Worm (Caenorhabditis elegans): Measurements from ENCODE around the gene srx-29.
"Not testable (repeated sequence)": the region's sequence is repeated elsewhere in the genome, so short reads cannot be mapped to it uniquely, and the experiment has no call there.

Gene srx-29

DNA sequence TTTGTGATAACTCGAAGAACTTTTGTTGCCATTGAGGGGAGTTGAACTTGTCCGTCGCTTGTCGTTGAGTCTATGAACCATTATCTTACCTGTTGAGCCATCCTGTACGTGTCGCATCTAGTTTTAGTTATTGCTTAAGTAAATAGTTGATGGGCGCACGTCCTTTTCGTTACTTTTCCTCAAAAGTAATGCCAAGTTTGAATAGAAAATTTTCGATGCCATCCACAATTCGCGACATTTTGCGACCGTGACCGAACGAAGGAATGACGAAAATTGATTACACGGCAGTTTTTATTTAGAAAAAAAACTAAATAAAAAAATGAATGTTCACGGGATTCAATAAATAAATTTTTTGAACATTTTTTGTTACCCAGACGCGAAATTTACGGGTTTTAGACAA lies 29.8 kb downstream of the srx-29 start, which contains the start of gene F53E4.1:
TSS of gene F53E4.1 (minus strand) at position 101 of the 400 bp plus-strand sequence.
- not testable (repeated sequence) for TF ChIP-seq ztf-11 (tag; optimal IDR thresholded peaks at IDR 0.05); sem-2 (GFP tag; optimal IDR thresholded peaks at IDR 0.05); nhr-12 (tag; optimal IDR thresholded peaks at IDR 0.05)

DNA sequence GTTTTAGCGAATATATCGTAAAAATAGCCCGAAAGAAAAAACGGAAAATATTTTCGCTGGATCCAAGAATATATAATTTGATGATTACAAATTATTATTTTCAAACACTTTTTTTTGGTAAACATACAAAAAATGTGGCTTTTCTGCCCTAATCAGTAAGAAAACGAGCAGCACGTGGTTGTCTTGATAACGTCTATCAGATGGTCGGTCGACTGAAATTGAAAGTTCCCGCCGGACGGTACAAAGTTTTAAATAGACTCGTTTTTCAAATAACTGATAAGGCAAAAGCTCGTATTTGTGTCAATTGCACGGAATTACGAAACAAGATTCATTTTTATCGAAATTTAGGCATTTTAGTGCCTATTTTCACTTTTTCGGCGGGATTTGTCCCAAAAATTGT lies 31.3 kb downstream of the srx-29 start:
- TF ChIP-seq unc-120 (tag; optimal IDR thresholded peaks at IDR 0.05; ENCODE audit: poor library complexity, severe bottlenecking), result no peak
- TF ChIP-seq elt-3 (tag; optimal IDR thresholded peaks at IDR 0.05), result no peak
- no peak for TF ChIP-seq nhr-28 (tag; optimal IDR thresholded peaks at IDR 0.05)
- TF ChIP-seq tbx-8 (GFP tag; optimal IDR thresholded peaks at IDR 0.05), result no peak
- TF ChIP-seq ceh-43 (GFP tag; optimal IDR thresholded peaks at IDR 0.05), result no peak

ce11 chrV:15664053-15664661 lies 33.8 kb downstream of the srx-29 start:
- TF ChIP-seq elt-1 (tag; optimal IDR thresholded peaks at IDR 0.05; ENCODE audit: borderline replicate concordance, insufficient read depth) (peak; percentile 68), unc-39 (tag; optimal IDR thresholded peaks at IDR 0.05) (no peak), mab-5 (tag; optimal IDR thresholded peaks at IDR 0.05) (no peak), hlh-1 (tag; optimal IDR thresholded peaks at IDR 0.05) (peak; percentile 9), unc-62 (GFP tag; optimal IDR thresholded peaks at IDR 0.05) (peak; percentile 68)

ce11 chrV:15661580-15661979 lies 36.4 kb downstream of the srx-29 start:
- no peak for TF ChIP-seq nhr-237 (tag; optimal IDR thresholded peaks at IDR 0.05)
- no peak for TF ChIP-seq pha-4 (tag; optimal IDR thresholded peaks at IDR 0.05)
- no peak for TF ChIP-seq M03D4.4 (tag; optimal IDR thresholded peaks at IDR 0.05)
- TF ChIP-seq nhr-12 (tag; optimal IDR thresholded peaks at IDR 0.05), result no peak
- TF ChIP-seq mep-1 (tag; optimal IDR thresholded peaks at IDR 0.05), result no peak
- TF ChIP-seq ceh-43 (GFP tag; optimal IDR thresholded peaks at IDR 0.05), result no peak
- no peak for TF ChIP-seq nhr-76 (tag; optimal IDR thresholded peaks at IDR 0.05)
- no peak for TF ChIP-seq ham-2 (GFP tag; optimal IDR thresholded peaks at IDR 0.05)
- TF ChIP-seq unc-39 (tag; optimal IDR thresholded peaks at IDR 0.05), result no peak
- no peak for TF ChIP-seq ceh-39 (tag; optimal IDR thresholded peaks at IDR 0.05)
- TF ChIP-seq nhr-28 (tag; optimal IDR thresholded peaks at IDR 0.05), result no peak

DNA sequence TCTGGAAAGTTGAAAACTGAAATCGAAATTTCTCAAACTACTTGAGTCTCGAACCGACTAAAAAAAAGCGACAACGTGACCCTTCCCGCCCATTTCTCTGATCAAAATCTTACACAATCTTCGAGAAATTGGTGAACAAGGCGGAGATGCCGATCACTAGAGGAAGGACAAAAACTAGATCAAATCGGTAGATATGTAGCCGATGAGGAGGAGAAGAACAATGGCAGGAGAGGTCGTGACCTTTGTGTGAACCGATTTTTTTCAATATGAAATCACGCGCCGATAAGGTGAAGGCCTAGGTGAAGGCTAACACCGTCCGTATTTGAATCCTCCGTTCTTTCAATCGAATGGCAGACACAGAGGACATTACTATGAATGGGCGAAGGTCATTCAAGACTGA lies 37.0 kb downstream of the srx-29 start:
- TF ChIP-seq elt-1 (tag; optimal IDR thresholded peaks at IDR 0.05; ENCODE audit: borderline replicate concordance, insufficient read depth) (peak; percentile 94), ceh-83 (GFP tag; optimal IDR thresholded peaks at IDR 0.05) (no peak), elt-3 (tag; optimal IDR thresholded peaks at IDR 0.05) (no peak), nhr-76 (tag; optimal IDR thresholded peaks at IDR 0.05) (no peak), ham-2 (GFP tag; optimal IDR thresholded peaks at IDR 0.05) (peak; percentile 43), hlh-1 (tag; optimal IDR thresholded peaks at IDR 0.05) (no peak), bed-3 (GFP tag; optimal IDR thresholded peaks at IDR 0.05) (no peak)

- peak; percentile 91 for TF ChIP-seq hlh-1 (tag; optimal IDR thresholded peaks at IDR 0.05)
- TF ChIP-seq tbx-8 (GFP tag; optimal IDR thresholded peaks at IDR 0.05), result no peak
- no peak for TF ChIP-seq zip-8 (tag; optimal IDR thresholded peaks at IDR 0.05)
These were observed 39.5 kb downstream of the srx-29 start for ce11 chrV:15658262-15659060.

DNA sequence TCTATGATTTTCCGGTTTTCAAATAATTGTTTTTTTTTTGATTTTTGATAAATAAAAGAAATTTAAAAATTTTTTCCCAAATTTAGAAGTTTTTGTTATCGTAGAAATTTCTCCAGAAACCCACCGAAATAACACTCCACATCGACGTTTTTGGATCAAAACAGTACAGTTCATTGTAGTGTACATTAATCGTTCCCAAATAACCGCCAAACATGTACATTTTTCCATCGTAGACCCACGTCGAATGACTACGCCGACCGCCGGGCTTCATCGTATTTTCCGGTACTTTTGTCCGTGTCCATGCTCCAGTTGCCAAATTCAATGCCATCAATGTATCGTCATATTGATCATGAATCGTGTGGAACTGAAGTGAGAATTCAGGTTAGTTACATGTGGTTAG lies 43.9 kb downstream of the srx-29 start, which contains the start of gene F53E4.2:
TSS of gene F53E4.2 (plus strand) at position 301 of the 400 bp plus-strand sequence.
- TF ChIP-seq sem-2 (GFP tag; optimal IDR thresholded peaks at IDR 0.05) (no peak), mls-2 (tag; optimal IDR thresholded peaks at IDR 0.05) (no peak), drap-1 (GFP tag; optimal IDR thresholded peaks at IDR 0.05) (no peak), unc-120 (tag; optimal IDR thresholded peaks at IDR 0.05; ENCODE audit: poor library complexity, severe bottlenecking) (no peak), ces-1 (GFP tag; optimal IDR thresholded peaks at IDR 0.05) (no peak), nhr-2 (tag; optimal IDR thresholded peaks at IDR 0.05) (no peak), ham-2 (GFP tag; optimal IDR thresholded peaks at IDR 0.05) (no peak), sptf-1 (tag; optimal IDR thresholded peaks at IDR 0.05) (no peak), snpc-4 (tag; optimal IDR thresholded peaks at IDR 0.05) (no peak), tbx-8 (GFP tag; optimal IDR thresholded peaks at IDR 0.05) (no peak)

All from whole organism, mixed stage, embryonic.